Worm (Caenorhabditis elegans) whole organism, L1 larva: ENCODE data around the gene K01F9.2.

ENCODE experiments used
- C04F5.9 ChIP-seq: sonication (generic microtip); optimal IDR thresholded peaks from 2 replicates; lab custom pipeline; 2016; ENCODE audit warnings: missing genetic modification characterization, missing compliant biosample characterization
- C16A3.4 ChIP-seq: fragments of 150-350 bp; optimal IDR thresholded peaks from 2 replicates; lab custom pipeline; 2014; ENCODE audit warnings: missing biosample characterization, missing genetic modification characterization
- C34B4.2 ChIP-seq: sonication (generic microtip); optimal IDR thresholded peaks from 2 replicates; lab custom pipeline; 2017; ENCODE audit warnings: mild to moderate bottlenecking, missing genetic modification characterization, missing compliant biosample characterization
- blmp-1 ChIP-seq: fragments of 150-350 bp; optimal IDR thresholded peaks from 2 replicates; lab custom pipeline; 2014; ENCODE audit warnings: missing biosample characterization, missing genetic modification characterization
- ceh-88 ChIP-seq: fragments of 200-800 bp; sonication (Bioruptor generic); IDR thresholded peaks from 2 replicates; pipeline ENCODE4 v1.3.6; 2022; ENCODE audit warnings: missing genetic modification characterization, missing compliant biosample characterization
- ceh-90 ChIP-seq: sonication (generic microtip); optimal IDR thresholded peaks from 2 replicates; lab custom pipeline; 2016; ENCODE audit warnings: missing genetic modification characterization, missing compliant biosample characterization
- dpl-1 ChIP-seq, 3 experiments: fragments of 150-350 bp in 2 of 3; sonication (generic microtip) in 1 of 3; optimal IDR thresholded peaks; 2 replicates each; lab custom pipeline; 2014 to 2017; ENCODE audit warnings: missing biosample characterization in 3 of 3, missing genetic modification characterization in 3 of 3, missing genetic modification reagents in 3 of 3
- dsc-1 ChIP-seq: sonication (generic microtip); optimal IDR thresholded peaks from 2 replicates; lab custom pipeline; 2016; ENCODE audit warnings: mild to moderate bottlenecking, missing genetic modification characterization, missing compliant biosample characterization
- efl-1 ChIP-seq, 4 experiments: fragments of 150-350 bp; optimal IDR thresholded peaks in 3 of 4; peaks in 1 of 4; 1 replicate in 1 of 4; 2 replicates in 3 of 4; lab custom pipeline; 2014; ENCODE audit warnings: missing biosample characterization in 2 of 4, missing genetic modification characterization in 2 of 4, missing genetic modification reagents in 2 of 4
- elt-3 ChIP-seq, 6 experiments: fragments of 150-350 bp in 1 of 6; sonication (generic microtip); optimal IDR thresholded peaks; 2 replicates each; lab custom pipeline; 2017 to 2018; ENCODE audit warnings: missing biosample characterization in 6 of 6, missing genetic modification characterization in 6 of 6, inconsistent platforms in 1 of 6
- ets-5 ChIP-seq: fragments of 200-800 bp; sonication (Bioruptor generic); IDR thresholded peaks from 2 replicates; pipeline ENCODE4 v1.3.6; 2022; ENCODE audit warnings: missing genetic modification characterization, missing compliant biosample characterization
- fkh-4 ChIP-seq: sonication (generic microtip); optimal IDR thresholded peaks from 2 replicates; lab custom pipeline; 2016; ENCODE audit warnings: missing compliant biosample characterization, missing genetic modification characterization, borderline replicate concordance
- fkh-8 ChIP-seq: sonication (generic microtip); optimal IDR thresholded peaks from 2 replicates; lab custom pipeline; 2016; ENCODE audit warnings: mild to moderate bottlenecking, missing genetic modification characterization, missing compliant biosample characterization
- grh-1 ChIP-seq: fragments of 200-800 bp; sonication (Bioruptor generic); IDR thresholded peaks from 2 replicates; pipeline ENCODE4 v1.3.6; 2022; ENCODE audit warnings: missing genetic modification reagents, missing genetic modification characterization, missing compliant biosample characterization
- irx-1 ChIP-seq: sonication (generic microtip); optimal IDR thresholded peaks from 2 replicates; lab custom pipeline; 2016; ENCODE audit warnings: missing genetic modification characterization, missing compliant biosample characterization
- isw-1 ChIP-seq: fragments of 200-800 bp; sonication (Bioruptor generic); IDR thresholded peaks from 2 replicates; pipeline ENCODE4 v1.3.6; 2022; ENCODE audit warnings: missing genetic modification characterization, missing compliant biosample characterization
- jun-1 ChIP-seq: fragments of 150-350 bp; optimal IDR thresholded peaks from 2 replicates; lab custom pipeline; 2014; ENCODE audit warnings: missing biosample characterization, missing genetic modification reagents, missing genetic modification characterization
- lin-13 ChIP-seq: fragments of 150-350 bp; optimal IDR thresholded peaks from 2 replicates; lab custom pipeline; 2014; ENCODE audit warnings: missing biosample characterization, missing genetic modification reagents, missing genetic modification characterization
- lin-14 ChIP-seq: fragments of 200-800 bp; sonication (Bioruptor generic); optimal IDR thresholded peaks from 2 replicates; lab custom pipeline; 2018; ENCODE audit warnings: mild to moderate bottlenecking, missing genetic modification characterization, moderate library complexity, missing compliant biosample characterization
- lin-15B ChIP-seq: fragments of 150-350 bp; sonication (generic microtip); optimal IDR thresholded peaks from 3 replicates; lab custom pipeline; 2014; ENCODE audit warnings: missing biosample characterization, missing genetic modification characterization
- lin-35 ChIP-seq, 2 experiments: fragments of 150-350 bp; optimal IDR thresholded peaks; 2 replicates each; lab custom pipeline; 2014; ENCODE audit warnings: missing biosample characterization in 2 of 2, missing genetic modification characterization in 2 of 2, missing genetic modification reagents in 2 of 2
- lsy-2 ChIP-seq, 2 experiments: fragments of 150-350 bp; optimal IDR thresholded peaks; 2 replicates each; lab custom pipeline; 2014; ENCODE audit warnings: missing biosample characterization in 2 of 2, missing genetic modification characterization in 2 of 2
- mep-1 ChIP-seq: fragments of 150-350 bp; optimal IDR thresholded peaks from 2 replicates; lab custom pipeline; 2014; ENCODE audit warnings: missing biosample characterization, missing genetic modification characterization
- nhr-19 ChIP-seq: fragments of 200-800 bp; sonication (Bioruptor generic); conservative IDR thresholded peaks from 2 replicates; pipeline ENCODE4 v1.3.6; 2022; ENCODE audit warnings: missing genetic modification characterization, missing compliant biosample characterization
- nhr-20 ChIP-seq: sonication (generic microtip); optimal IDR thresholded peaks from 2 replicates; lab custom pipeline; 2016; ENCODE audit warnings: mild to moderate bottlenecking, missing genetic modification characterization, missing compliant biosample characterization
- nhr-47 ChIP-seq: sonication (generic microtip); optimal IDR thresholded peaks from 2 replicates; lab custom pipeline; 2016; ENCODE audit warnings: mild to moderate bottlenecking, missing genetic modification characterization, moderate library complexity, missing compliant biosample characterization
- nhr-71 ChIP-seq: sonication (generic microtip); optimal IDR thresholded peaks from 2 replicates; lab custom pipeline; 2016; ENCODE audit warnings: mild to moderate bottlenecking, missing genetic modification characterization, moderate library complexity, missing compliant biosample characterization
- nhr-84 ChIP-seq: sonication (generic microtip); optimal IDR thresholded peaks from 2 replicates; lab custom pipeline; 2017; ENCODE audit warnings: missing biosample characterization, missing genetic modification characterization
- nhr-85 ChIP-seq: sonication (generic microtip); peaks from one replicate; lab custom pipeline; 2016; ENCODE audit warnings: missing genetic modification characterization, inconsistent platforms, missing compliant biosample characterization
- nhr-90 ChIP-seq: sonication (generic microtip); optimal IDR thresholded peaks from 2 replicates; lab custom pipeline; 2016; ENCODE audit warnings: mild to moderate bottlenecking, missing genetic modification characterization, missing compliant biosample characterization; ENCODE audit not compliant: poor library complexity
- pag-3 ChIP-seq: sonication (generic microtip); optimal IDR thresholded peaks from 2 replicates; lab custom pipeline; 2017; ENCODE audit warnings: missing genetic modification characterization, mild to moderate bottlenecking, missing compliant biosample characterization, antibody characterized with exemption, borderline replicate concordance; ENCODE audit not compliant: insufficient read depth
- pax-3 ChIP-seq: fragments of 200-800 bp; sonication (Bioruptor generic); optimal IDR thresholded peaks from 2 replicates; lab custom pipeline; 2018; ENCODE audit warnings: mild to moderate bottlenecking, missing genetic modification characterization, moderate library complexity, missing compliant biosample characterization
- rnt-1 ChIP-seq: sonication (generic microtip); optimal IDR thresholded peaks from 2 replicates; lab custom pipeline; 2016; ENCODE audit warnings: mild to moderate bottlenecking, missing genetic modification characterization, moderate library complexity, missing compliant biosample characterization
- skn-1 ChIP-seq: fragments of 150-350 bp; optimal IDR thresholded peaks from 2 replicates; lab custom pipeline; 2014; ENCODE audit warnings: missing biosample characterization, missing genetic modification characterization
- snpc-4 ChIP-seq: fragments of 150-350 bp; optimal IDR thresholded peaks from 2 replicates; lab custom pipeline; 2014; ENCODE audit warnings: missing biosample characterization, missing genetic modification characterization
- snu-23 ChIP-seq: sonication (generic microtip); optimal IDR thresholded peaks from 2 replicates; lab custom pipeline; 2016; ENCODE audit warnings: missing genetic modification characterization, missing compliant biosample characterization
- sox-4 ChIP-seq: sonication (generic microtip); optimal IDR thresholded peaks from 2 replicates; lab custom pipeline; 2016; ENCODE audit warnings: missing genetic modification characterization, missing compliant biosample characterization
- swsn-7 ChIP-seq: sonication (generic microtip); optimal IDR thresholded peaks from 2 replicates; lab custom pipeline; 2016; ENCODE audit warnings: missing genetic modification characterization, missing compliant biosample characterization
- tbx-2 ChIP-seq: sonication (generic microtip); optimal IDR thresholded peaks from 2 replicates; lab custom pipeline; 2016; ENCODE audit warnings: missing genetic modification characterization, missing compliant biosample characterization
- unc-86 ChIP-seq: sonication (generic microtip); optimal IDR thresholded peaks from 2 replicates; lab custom pipeline; 2016; ENCODE audit warnings: missing genetic modification characterization, missing compliant biosample characterization
- vab-15 ChIP-seq: sonication (generic microtip); optimal IDR thresholded peaks from 2 replicates; lab custom pipeline; 2017; ENCODE audit warnings: missing genotype, mild to moderate bottlenecking, missing genetic modification characterization, missing compliant biosample characterization
- xbp-1 ChIP-seq: sonication (generic microtip); optimal IDR thresholded peaks from 2 replicates; lab custom pipeline; 2016; ENCODE audit warnings: missing genetic modification characterization, missing compliant biosample characterization

K01F9.2 gene

ce11 chrIII:8904044-8904443 lies 27.1 kb upstream of the K01F9.2 start, which contains the start of gene lin-9 (continued):
- peak; percentile 99 for TF ChIP-seq lin-14 (GFP tag; lab: Kevin White, UChicago)
- peak; percentile 91 for TF ChIP-seq ceh-88 (GFP tag; lab: Robert Waterston, UW)
- TF ChIP-seq lin-13 (GFP tag; lab: Kevin White, UChicago): peak; percentile 98
- TF ChIP-seq elt-3 (tag; optimal IDR thresholded peaks at IDR 0.05; lab: Kevin White, UChicago): peak in 4 of 6 experiments; percentile 61 to 90 (median 74)
- TF ChIP-seq nhr-84: no peak
- no peak for TF ChIP-seq ets-5 (GFP tag; lab: Robert Waterston, UW)
- TF ChIP-seq, all 84 proteins: peak for 66

ce11 chrIII:8903263-8903662 lies 26.3 kb upstream of the K01F9.2 start:
- TF ChIP-seq dsc-1 (tag; lab: Kevin White, UChicago) (no peak), nhr-90 (tag; lab: Kevin White, UChicago) (no peak), unc-86 (tag; lab: Kevin White, UChicago) (no peak), fkh-4 (no peak), C34B4.2 (tag; lab: Kevin White, UChicago) (no peak), fkh-8 (tag; lab: Kevin White, UChicago) (no peak), sox-4 (tag; lab: Kevin White, UChicago) (no peak), efl-1 (optimal IDR thresholded peaks at IDR 0.05; lab: Kevin White, UChicago) (no peak), efl-1 (GFP tag; optimal IDR thresholded peaks at IDR 0.05 in 1 of 2; lab: Kevin White, UChicago) (peak in 1 of 2 experiments; percentile 79)
- TF ChIP-seq, all 84 proteins: peak for 1

ce11 chrIII:8901078-8901477 lies 24.1 kb upstream of the K01F9.2 start:
- TF ChIP-seq swsn-7 (tag; lab: Kevin White, UChicago): peak; percentile 58
- TF ChIP-seq nhr-47 (tag; lab: Kevin White, UChicago): peak; percentile 11
- TF ChIP-seq snu-23 (GFP tag; lab: Kevin White, UChicago): peak; percentile 19
- peak; percentile 39 for TF ChIP-seq lin-14 (GFP tag; lab: Kevin White, UChicago)
- TF ChIP-seq grh-1: 0 out of 2 replicates have a peak, but pooled peaks have one; percentile 15
- TF ChIP-seq C04F5.9 (tag; lab: Kevin White, UChicago): peak; percentile 48
- peak; percentile 37 for TF ChIP-seq nhr-85
- peak; percentile 29 for TF ChIP-seq nhr-19 (GFP tag; lab: Robert Waterston, UW)
- peak; percentile 35 for TF ChIP-seq nhr-71 (tag; lab: Kevin White, UChicago)
- TF ChIP-seq, all 84 proteins: peak for 9; not testable (repeated sequence) for 75

- TF ChIP-seq nhr-71 (tag; lab: Kevin White, UChicago) (peak; percentile 73), elt-3 (tag; optimal IDR thresholded peaks at IDR 0.05; lab: Kevin White, UChicago) (no peak), nhr-19 (GFP tag; lab: Robert Waterston, UW) (peak; percentile 61), jun-1 (no peak), pag-3 (tag; lab: Kevin White, UChicago) (no peak), blmp-1 (tag; lab: Kevin White, UChicago) (peak; percentile 83), dpl-1 (GFP tag; optimal IDR thresholded peaks at IDR 0.05; lab: Kevin White, UChicago) (peak; percentile 68 to 86 (median 74)), nhr-47 (tag; lab: Kevin White, UChicago) (peak; percentile 48), irx-1 (tag; lab: Kevin White, UChicago) (peak; percentile 15), swsn-7 (tag; lab: Kevin White, UChicago) (peak; percentile 46), dsc-1 (tag; lab: Kevin White, UChicago) (peak; percentile 26), C16A3.4 (peak; percentile 13), lin-35 (GFP tag; optimal IDR thresholded peaks at IDR 0.05; lab: Kevin White, UChicago) (peak; percentile 76 to 89), tbx-2 (tag; lab: Kevin White, UChicago) (peak; percentile 12), efl-1 (optimal IDR thresholded peaks at IDR 0.05; lab: Kevin White, UChicago) (peak; percentile 77 to 79), efl-1 (GFP tag; optimal IDR thresholded peaks at IDR 0.05 in 1 of 2; lab: Kevin White, UChicago) (peak; percentile 83 to 97), pax-3 (tag; lab: Kevin White, UChicago) (no peak), snpc-4 (peak; percentile 1), vab-15 (tag; lab: Kevin White, UChicago) (no peak), nhr-20 (tag; lab: Kevin White, UChicago) (peak; percentile 50), isw-1 (GFP tag; lab: Robert Waterston, UW) (peak; percentile 51), skn-1 (tag; lab: Kevin White, UChicago) (peak; percentile 50), mep-1 (tag; lab: Kevin White, UChicago) (peak; percentile 47), lin-15B (tag; lab: Kevin White, UChicago) (peak; percentile 84), snu-23 (GFP tag; lab: Kevin White, UChicago) (peak; percentile 58), rnt-1 (no peak), ceh-90 (tag; lab: Kevin White, UChicago) (no peak), nhr-85 (peak; percentile 33), lsy-2 (tag; optimal IDR thresholded peaks at IDR 0.05; lab: Kevin White, UChicago) (peak; percentile 79 to 93), lin-13 (GFP tag; lab: Kevin White, UChicago) (peak; percentile 18), C04F5.9 (tag; lab: Kevin White, UChicago) (peak; percentile 93), nhr-90 (tag; lab: Kevin White, UChicago) (peak; percentile 9), fkh-8 (tag; lab: Kevin White, UChicago) (peak; percentile 26), xbp-1 (tag; lab: Kevin White, UChicago) (peak; percentile 38)
Measured at ce11 chrIII:8899767-8900166, 22.8 kb upstream of the K01F9.2 start.
